Fruit fly (Drosophila melanogaster): ENCODE data around the gene D2hgdh.

The D2hgdh gene

DNA sequence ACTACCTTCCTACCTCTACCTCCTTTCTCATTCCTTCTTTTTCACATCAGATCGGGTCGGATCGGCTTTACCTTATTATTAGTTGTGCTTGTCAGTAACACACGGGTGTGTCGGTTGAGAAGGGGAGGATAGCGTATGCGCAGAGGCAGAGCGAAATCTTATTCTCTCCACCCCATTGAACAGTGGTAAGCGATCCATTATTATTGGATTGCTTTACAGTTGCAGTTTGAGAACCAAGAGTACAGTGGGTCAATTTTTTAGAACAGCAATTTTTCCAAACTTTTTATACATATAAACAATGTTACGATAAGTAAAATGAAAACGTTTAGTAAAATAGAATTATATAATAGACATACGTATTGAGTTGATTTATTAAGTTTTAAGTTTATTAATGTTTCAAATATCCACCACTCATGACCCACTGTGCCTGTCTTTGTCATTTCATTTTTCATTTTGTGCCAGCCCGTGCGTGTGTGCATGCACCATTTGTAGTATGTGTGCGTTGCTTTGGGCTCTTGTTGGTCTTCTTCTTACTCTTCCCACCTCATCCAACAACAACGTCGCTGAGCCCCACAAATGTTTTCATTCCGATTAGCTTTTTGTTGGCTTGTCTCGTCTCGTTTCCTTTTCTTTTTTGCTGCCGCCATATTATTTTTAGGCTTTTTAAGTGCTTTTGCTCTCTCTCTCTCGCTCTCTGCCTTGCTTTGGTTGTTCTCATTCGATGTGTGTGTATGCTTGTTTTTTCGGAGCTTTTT lies 3.5 kb upstream of the D2hgdh start (continued):
- TF ChIP-seq CG3995 (GFP tag; optimal IDR thresholded peaks at IDR 0.05): peak; percentile 86
- TF ChIP-seq unc-4 (GFP tag; IDR thresholded peaks at IDR 0.05; ENCODE audit: partially characterized antibody): no peak
- TF ChIP-seq CG2120 (GFP tag; optimal IDR thresholded peaks at IDR 0.05): peak; percentile 98
- TF ChIP-seq CG7839 (tag; optimal IDR thresholded peaks at IDR 0.05): peak; percentile 99
- peak; percentile 93 for TF ChIP-seq CG7745 (tag; optimal IDR thresholded peaks at IDR 0.05)
- TF ChIP-seq CG7357 (GFP tag; IDR thresholded peaks at IDR 0.05): peak; percentile 96
- TF ChIP-seq Dbx (GFP tag; IDR thresholded peaks at IDR 0.05): peak; percentile 99
- peak; percentile 100 for TF ChIP-seq Fer1 (GFP tag; optimal IDR thresholded peaks at IDR 0.05)
- peak; percentile 99 for TF ChIP-seq seq (GFP tag; IDR thresholded peaks at IDR 0.05)
- TF ChIP-seq ap (GFP tag; IDR thresholded peaks at IDR 0.05): peak; percentile 98
- peak; percentile 99 for TF ChIP-seq phol (tag; optimal IDR thresholded peaks at IDR 0.05)
- peak; percentile 97 for TF ChIP-seq gt (GFP tag; IDR thresholded peaks at IDR 0.05)
- TF ChIP-seq CG17186 (GFP tag; optimal IDR thresholded peaks at IDR 0.05): peak; percentile 92
- peak; percentile 99 for TF ChIP-seq so (GFP tag; IDR thresholded peaks at IDR 0.05)
- TF ChIP-seq HLH3B (GFP tag; IDR thresholded peaks at IDR 0.05): peak; percentile 99
- TF ChIP-seq rib (GFP tag; IDR thresholded peaks at IDR 0.05): peak; percentile 99
- TF ChIP-seq ash1 (GFP tag; optimal IDR thresholded peaks at IDR 0.05): peak; percentile 85
- TF ChIP-seq jigr1 (GFP tag; IDR thresholded peaks at IDR 0.05): peak; percentile 98
- TF ChIP-seq pros (GFP tag; optimal IDR thresholded peaks at IDR 0.05): peak; percentile 99
- peak; percentile 95 for TF ChIP-seq CG7987 (GFP tag; optimal IDR thresholded peaks at IDR 0.05)
- peak in 1 of 3 experiments; percentile 98 for TF ChIP-seq Stat92E (GFP tag; optimal IDR thresholded peaks at IDR 0.05)
- peak; percentile 72 for TF ChIP-seq btn (GFP tag; optimal IDR thresholded peaks at IDR 0.05)
- TF ChIP-seq NfI (GFP tag; optimal IDR thresholded peaks at IDR 0.05): peak; percentile 99
- peak; percentile 99 for TF ChIP-seq ind (GFP tag; optimal IDR thresholded peaks at IDR 0.05)
- peak; percentile 99 for TF ChIP-seq Dek (tag; optimal IDR thresholded peaks at IDR 0.05)
- peak; percentile 92 for TF ChIP-seq CG15479 (GFP tag; optimal IDR thresholded peaks at IDR 0.05)
- peak; percentile 99 for TF ChIP-seq CG16815 (GFP tag; optimal IDR thresholded peaks at IDR 0.05)
- TF ChIP-seq CG31224 (GFP tag; IDR thresholded peaks at IDR 0.05): peak; percentile 97
- peak; percentile 99 for TF ChIP-seq Fer3 (tag; optimal IDR thresholded peaks at IDR 0.05)
- TF ChIP-seq CG18011 (GFP tag; optimal IDR thresholded peaks at IDR 0.05): peak; percentile 94
- peak; percentile 100 for TF ChIP-seq unpg (GFP tag; optimal IDR thresholded peaks at IDR 0.05)
- peak; percentile 94 for TF ChIP-seq CG3838 (GFP tag; optimal IDR thresholded peaks at IDR 0.05)
- peak; percentile 98 for TF ChIP-seq CG4730 (GFP tag; IDR thresholded peaks at IDR 0.05)
- TF ChIP-seq bbx (GFP tag; IDR thresholded peaks at IDR 0.05; ENCODE audit: partially characterized antibody): peak; percentile 49
- peak; percentile 94 for TF ChIP-seq CG1603 (tag; optimal IDR thresholded peaks at IDR 0.05)
- no peak for TF ChIP-seq yki (optimal IDR thresholded peaks at IDR 0.05)
- TF ChIP-seq CG6765 (GFP tag; optimal IDR thresholded peaks at IDR 0.05): peak; percentile 99
- TF ChIP-seq twi (tag; optimal IDR thresholded peaks at IDR 0.05): peak; percentile 97
- peak; percentile 96 for TF ChIP-seq Lim3 (GFP tag; IDR thresholded peaks at IDR 0.05)
- TF ChIP-seq CG30431 (GFP tag; optimal IDR thresholded peaks at IDR 0.05): peak; percentile 98
- no peak for TF ChIP-seq mld (GFP tag; IDR thresholded peaks at IDR 0.05; ENCODE audit: partially characterized antibody)
- peak; percentile 99 for TF ChIP-seq CG11723 (GFP tag; optimal IDR thresholded peaks at IDR 0.05)
- TF ChIP-seq TFAM (GFP tag; optimal IDR thresholded peaks at IDR 0.05): peak; percentile 96
- peak; percentile 98 for TF ChIP-seq D19A (tag; optimal IDR thresholded peaks at IDR 0.05)
- TF ChIP-seq CG11085 (GFP tag; IDR thresholded peaks at IDR 0.05): peak; percentile 98
- peak; percentile 98 for TF ChIP-seq cwo (GFP tag; optimal IDR thresholded peaks at IDR 0.05)
- peak; percentile 96 for TF ChIP-seq CG17361 (GFP tag; IDR thresholded peaks at IDR 0.05)
- peak; percentile 98 for TF ChIP-seq Mrtf (GFP tag; IDR thresholded peaks at IDR 0.05)
- peak; percentile 97 for TF ChIP-seq Dip3 (GFP tag; optimal IDR thresholded peaks at IDR 0.05)
